Fruit fly (Drosophila melanogaster) whole organism, embryonic: Measurements from ENCODE around the gene bma.

Experiments used
- Asciz ChIP-seq: fragments of 200-800 bp; sonication (Bioruptor generic); optimal IDR thresholded peaks from 2 replicates; lab custom pipeline; 2017; ENCODE audit warnings: missing biosample characterization, mild to moderate bottlenecking, missing genetic modification characterization, missing genetic modification reagents
- Bgb ChIP-seq: fragments of 200-800 bp; sonication (Bioruptor generic); IDR thresholded peaks from 2 replicates; pipeline ENCODE4 v1.3.6; 2022; ENCODE audit warnings: missing biosample characterization, missing genetic modification characterization; ENCODE audit not compliant: partially characterized antibody
- CG10209 ChIP-seq: fragments of 200-800 bp; sonication (Bioruptor generic); optimal IDR thresholded peaks from 3 replicates; lab custom pipeline; 2017; ENCODE audit warnings: missing biosample characterization, mild to moderate bottlenecking, missing genetic modification characterization, missing genetic modification reagents
- CG10366 ChIP-seq: fragments of 200-800 bp; sonication (Bioruptor generic); IDR thresholded peaks from 2 replicates; pipeline ENCODE4 v1.3.6; 2022; ENCODE audit warnings: missing biosample characterization, missing genetic modification characterization
- CG10543 ChIP-seq: fragments of 200-800 bp; sonication (Bioruptor generic); optimal IDR thresholded peaks from 3 replicates; lab custom pipeline; 2017; ENCODE audit warnings: missing biosample characterization, mild to moderate bottlenecking, missing genetic modification characterization, moderate library complexity
- CG10565 ChIP-seq: fragments of 200-800 bp; sonication (Bioruptor generic); optimal IDR thresholded peaks from 3 replicates; lab custom pipeline; 2016; ENCODE audit warnings: missing biosample characterization, mild to moderate bottlenecking, missing genetic modification characterization
- CG10654 ChIP-seq: fragments of 200-800 bp; sonication (Bioruptor generic); optimal IDR thresholded peaks from 2 replicates; lab custom pipeline; 2016; ENCODE audit warnings: missing biosample characterization, missing genetic modification characterization
- CG12391 ChIP-seq: fragments of 200-800 bp; sonication (Bioruptor generic); optimal IDR thresholded peaks from 3 replicates; lab custom pipeline; 2018; ENCODE audit warnings: missing biosample characterization, mild to moderate bottlenecking, missing genetic modification characterization, moderate library complexity
- CG12942 ChIP-seq: fragments of 200-800 bp; sonication (Bioruptor generic); optimal IDR thresholded peaks from 3 replicates; lab custom pipeline; 2016; ENCODE audit warnings: missing biosample characterization, missing genetic modification characterization
- CG14014 ChIP-seq: fragments of 200-800 bp; sonication (Bioruptor generic); IDR thresholded peaks from 2 replicates; pipeline ENCODE4 v1.3.6; 2022; ENCODE audit warnings: missing biosample characterization, missing genetic modification characterization
- CG14050 ChIP-seq: fragments of 200-800 bp; sonication (Bioruptor generic); IDR thresholded peaks from 3 replicates; pipeline ENCODE4 v1.3.6; 2022; ENCODE audit warnings: missing biosample characterization, missing genetic modification characterization
- CG14667 ChIP-seq: fragments of 200-800 bp; sonication (Bioruptor generic); IDR thresholded peaks from 2 replicates; pipeline ENCODE4 v1.3.6; 2022; ENCODE audit warnings: missing biosample characterization, missing genetic modification characterization
- CG17186 ChIP-seq: fragments of 200-800 bp; sonication (Bioruptor generic); optimal IDR thresholded peaks from 3 replicates; lab custom pipeline; 2017; ENCODE audit warnings: missing biosample characterization, missing genetic modification reagents, missing genetic modification characterization
- CG1832 ChIP-seq: fragments of 200-800 bp; sonication (Bioruptor generic); optimal IDR thresholded peaks from 2 replicates; lab custom pipeline; 2017; ENCODE audit warnings: missing biosample characterization, mild to moderate bottlenecking, missing genetic modification characterization, inconsistent platforms
- CG32772 ChIP-seq: fragments of 200-800 bp; sonication (Bioruptor generic); IDR thresholded peaks from 2 replicates; pipeline ENCODE4 v1.3.6; 2022; ENCODE audit warnings: missing biosample characterization, missing genetic modification characterization
- CG33557 ChIP-seq: fragments of 200-800 bp; sonication (Bioruptor generic); optimal IDR thresholded peaks from 2 replicates; lab custom pipeline; 2019; ENCODE audit warnings: missing biosample characterization, mild to moderate bottlenecking, missing genetic modification characterization, moderate library complexity
- CG4730 ChIP-seq: fragments of 200-800 bp; sonication (Bioruptor generic); IDR thresholded peaks from 2 replicates; pipeline ENCODE4 v1.3.6; 2022; ENCODE audit warnings: missing biosample characterization, missing genetic modification characterization
- CG4854 ChIP-seq: fragments of 200-800 bp; sonication (Bioruptor generic); optimal IDR thresholded peaks from 2 replicates; lab custom pipeline; 2016; ENCODE audit warnings: missing biosample characterization, missing genetic modification characterization, inconsistent platforms
- CG5953 ChIP-seq: fragments of 200-800 bp; sonication (Bioruptor generic); IDR thresholded peaks from 2 replicates; pipeline ENCODE4 v1.3.6; 2022; ENCODE audit warnings: missing biosample characterization, missing genetic modification characterization
- CG6272 ChIP-seq: fragments of 200-800 bp; sonication (Bioruptor generic); IDR thresholded peaks from 2 replicates; pipeline ENCODE4 v1.3.6; 2022; ENCODE audit warnings: missing biosample characterization, missing genetic modification characterization
- CG6791 ChIP-seq: fragments of 200-800 bp; sonication (Bioruptor generic); IDR thresholded peaks from 3 replicates; pipeline ENCODE4 v1.3.6; 2022; ENCODE audit warnings: missing biosample characterization, missing genetic modification characterization; ENCODE audit not compliant: partially characterized antibody
- CG9609 ChIP-seq: fragments of 200-800 bp; sonication (Bioruptor generic); optimal IDR thresholded peaks from 3 replicates; lab custom pipeline; 2016; ENCODE audit warnings: missing biosample characterization, missing genetic modification characterization
- CoRest ChIP-seq: fragments of 200-800 bp; sonication (Bioruptor generic); optimal IDR thresholded peaks from 3 replicates; lab custom pipeline; 2018; ENCODE audit warnings: missing biosample characterization, mild to moderate bottlenecking, missing genetic modification characterization, moderate library complexity
- D19A ChIP-seq: fragments of 200-800 bp; optimal IDR thresholded peaks from 3 replicates; lab custom pipeline; 2019; ENCODE audit warnings: missing biosample characterization, mild to moderate bottlenecking, missing genetic modification characterization, moderate library complexity
- Fer1 ChIP-seq: fragments of 200-800 bp; sonication (Bioruptor generic); optimal IDR thresholded peaks from 2 replicates; lab custom pipeline; 2017; ENCODE audit warnings: missing biosample characterization, mild to moderate bottlenecking, missing genetic modification characterization
- HLH54F ChIP-seq: fragments of 200-800 bp; sonication (Bioruptor generic); optimal IDR thresholded peaks from 3 replicates; lab custom pipeline; 2016; ENCODE audit warnings: missing biosample characterization, missing genetic modification characterization
- Hr3 ChIP-seq: fragments of 200-800 bp; sonication (Bioruptor generic); optimal IDR thresholded peaks from 3 replicates; lab custom pipeline; 2016; ENCODE audit warnings: missing biosample characterization, missing genetic modification characterization
- Kr ChIP-seq: fragments of 200-800 bp; sonication (Bioruptor generic); optimal IDR thresholded peaks from 2 replicates; lab custom pipeline; 2017; ENCODE audit warnings: missing biosample characterization, mild to moderate bottlenecking, missing genetic modification characterization
- Max ChIP-seq: fragments of 200-800 bp; sonication (Bioruptor generic); optimal IDR thresholded peaks from 2 replicates; lab custom pipeline; 2016; ENCODE audit warnings: missing biosample characterization, mild to moderate bottlenecking, missing genetic modification characterization
- NFAT ChIP-seq: fragments of 200-800 bp; sonication (Bioruptor generic); IDR thresholded peaks from 2 replicates; pipeline ENCODE4 v1.3.6; 2022; ENCODE audit warnings: missing biosample characterization, missing genetic modification characterization
- Oli ChIP-seq: fragments of 200-800 bp; sonication (Bioruptor generic); optimal IDR thresholded peaks from 2 replicates; lab custom pipeline; 2018; ENCODE audit warnings: missing biosample characterization, mild to moderate bottlenecking, missing genetic modification characterization, moderate library complexity
- Ravus ChIP-seq: fragments of 200-800 bp; sonication (Bioruptor generic); IDR thresholded peaks from 2 replicates; pipeline ENCODE4 v1.3.6; 2022; ENCODE audit warnings: missing biosample characterization, missing genetic modification characterization
- Spps ChIP-seq: fragments of 200-800 bp; sonication (Bioruptor generic); optimal IDR thresholded peaks from 2 replicates; lab custom pipeline; 2018; ENCODE audit warnings: missing biosample characterization, mild to moderate bottlenecking, missing genetic modification characterization
- ac ChIP-seq: fragments of 200-800 bp; sonication (Bioruptor generic); optimal IDR thresholded peaks from 3 replicates; lab custom pipeline; 2017; ENCODE audit warnings: missing biosample characterization, mild to moderate bottlenecking, missing genetic modification characterization
- ase ChIP-seq: fragments of 200-800 bp; sonication (Bioruptor generic); IDR thresholded peaks from 3 replicates; pipeline ENCODE4 v1.3.6; 2022; ENCODE audit warnings: missing biosample characterization, missing genetic modification characterization
- ash1 ChIP-seq: fragments of 200-800 bp; sonication (Bioruptor generic); optimal IDR thresholded peaks from 2 replicates; lab custom pipeline; 2018; ENCODE audit warnings: missing biosample characterization, mild to moderate bottlenecking, missing genetic modification characterization
- bigmax ChIP-seq: fragments of 200-800 bp; sonication (Bioruptor generic); optimal IDR thresholded peaks from 2 replicates; lab custom pipeline; 2018; ENCODE audit warnings: missing biosample characterization, mild to moderate bottlenecking, missing genetic modification characterization
- bsh ChIP-seq, 2 experiments: fragments of 200-800 bp; sonication (Bioruptor generic); optimal IDR thresholded peaks; 2 replicates each; lab custom pipeline; 2017 to 2018; ENCODE audit warnings: mild to moderate bottlenecking in 2 of 2, missing biosample characterization in 2 of 2, missing genetic modification characterization in 2 of 2, moderate library complexity in 1 of 2
- chif ChIP-seq, 2 experiments: fragments of 200-800 bp; sonication (Bioruptor generic); optimal IDR thresholded peaks; 3 replicates each; lab custom pipeline; 2016; ENCODE audit warnings: missing biosample characterization in 2 of 2, missing genetic modification characterization in 2 of 2
- crc ChIP-seq: fragments of 200-800 bp; sonication (Bioruptor generic); optimal IDR thresholded peaks from 2 replicates; lab custom pipeline; 2016; ENCODE audit warnings: missing biosample characterization, missing genetic modification characterization
- crp ChIP-seq, 2 experiments: fragments of 200-800 bp; sonication (Bioruptor generic); optimal IDR thresholded peaks; 2 replicates in 1 of 2; 3 replicates in 1 of 2; lab custom pipeline; 2017; ENCODE audit warnings: missing biosample characterization in 2 of 2, missing genetic modification characterization in 2 of 2, mild to moderate bottlenecking in 1 of 2, moderate library complexity in 1 of 2
- fru ChIP-seq: fragments of >200 bp; optimal IDR thresholded peaks from 2 replicates; lab custom pipeline; 2017
- grn ChIP-seq: fragments of 200-800 bp; sonication (Bioruptor generic); optimal IDR thresholded peaks from 3 replicates; lab custom pipeline; 2017; ENCODE audit warnings: missing biosample characterization, missing genetic modification characterization
- gro ChIP-seq: fragments of 200-800 bp; sonication (Bioruptor generic); optimal IDR thresholded peaks from 2 replicates; lab custom pipeline; 2016; ENCODE audit warnings: missing biosample characterization, missing genetic modification characterization
- gt ChIP-seq: fragments of 200-800 bp; sonication (Bioruptor generic); IDR thresholded peaks from 2 replicates; pipeline ENCODE4 v1.3.6; 2022; ENCODE audit warnings: missing biosample characterization, missing genetic modification characterization
- jigr1 ChIP-seq: fragments of 200-800 bp; sonication (Bioruptor generic); IDR thresholded peaks from 3 replicates; pipeline ENCODE4 v1.3.6; 2022; ENCODE audit warnings: missing biosample characterization, missing genetic modification characterization
- jing ChIP-seq: fragments of 200-800 bp; sonication (Bioruptor generic); optimal IDR thresholded peaks from 2 replicates; lab custom pipeline; 2018; ENCODE audit warnings: missing biosample characterization, mild to moderate bottlenecking, missing genetic modification characterization
- mld ChIP-seq: fragments of 200-800 bp; sonication (Bioruptor generic); IDR thresholded peaks from 3 replicates; pipeline ENCODE4 v1.3.6; 2022; ENCODE audit warnings: missing biosample characterization, missing genetic modification characterization; ENCODE audit not compliant: partially characterized antibody
- pnt ChIP-seq: fragments of 200-800 bp; sonication (Bioruptor generic); optimal IDR thresholded peaks from 3 replicates; lab custom pipeline; 2016; ENCODE audit warnings: missing biosample characterization, missing genetic modification characterization
- seq ChIP-seq: fragments of 200-800 bp; sonication (Bioruptor generic); IDR thresholded peaks from 2 replicates; pipeline ENCODE4 v1.3.6; 2022; ENCODE audit warnings: missing biosample characterization, missing genetic modification characterization
- tin ChIP-seq: fragments of 200-800 bp; sonication (Bioruptor generic); optimal IDR thresholded peaks from 3 replicates; lab custom pipeline; 2016; ENCODE audit warnings: missing biosample characterization, missing genetic modification characterization

Gene bma

DNA sequence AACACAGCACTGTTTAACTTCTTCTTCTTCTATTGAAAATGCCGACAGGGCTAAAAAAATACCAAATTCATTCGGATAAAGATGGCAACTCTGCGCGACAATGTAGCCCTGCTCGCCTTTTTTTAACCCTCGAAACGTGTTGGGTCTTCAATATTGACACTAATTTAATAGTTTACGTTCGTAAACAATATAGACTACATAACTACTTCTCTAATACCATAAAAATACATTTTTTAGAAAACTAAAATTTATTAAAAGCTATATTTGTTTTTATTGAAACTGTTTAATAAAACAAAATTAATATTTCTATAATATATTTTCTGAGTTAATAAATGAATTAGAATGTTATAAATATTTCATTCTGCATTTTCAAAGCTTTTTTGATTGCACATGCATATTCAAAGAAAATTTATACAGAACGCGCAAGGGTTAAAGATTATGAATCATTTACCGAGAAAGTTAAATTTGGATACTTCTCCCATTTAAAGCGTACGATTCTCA, 19.2 kb upstream of the bma start, which contains the start of the genes Taf2 and CalpB (continued):
- TF ChIP-seq gt (no peak), CG12942 (GFP tag; lab: Kevin White, UChicago) (peak; percentile 67), bsh (GFP tag; optimal IDR thresholded peaks at IDR 0.05; lab: Kevin White, UChicago) (peak; percentile 36 to 85), CoRest (tag; lab: Kevin White, UChicago) (peak; percentile 94), CG1832 (no peak), HLH54F (GFP tag; lab: Kevin White, UChicago) (peak; percentile 72), chif (GFP tag; optimal IDR thresholded peaks at IDR 0.05; lab: Kevin White, UChicago) (peak in 1 of 2 experiments; percentile 34), gro (GFP tag; lab: Kevin White, UChicago) (no peak), CG32772 (peak; percentile 82), Kr (GFP tag; lab: Kevin White, UChicago) (no peak), Hr3 (peak; percentile 81), seq (GFP tag; lab: Robert Waterston, UW) (peak; percentile 56; the same call in 1 of the 2 replicates), Spps (tag; lab: Kevin White, UChicago) (peak; percentile 83), NFAT (GFP tag; lab: Robert Waterston, UW) (peak; percentile 56), Fer1 (GFP tag; lab: Kevin White, UChicago) (no peak), CG10565 (GFP tag; lab: Kevin White, UChicago) (no peak), CG6791 (GFP tag; lab: Robert Waterston, UW) (peak; percentile 34; the same call in 1 of the 3 replicates), CG14050 (no peak), jing (GFP tag; lab: Kevin White, UChicago) (no peak), CG10654 (GFP tag; lab: Kevin White, UChicago) (peak; percentile 78), jigr1 (no peak), CG6272 (GFP tag; lab: Robert Waterston, UW) (peak; percentile 73; the same call in 1 of the 2 replicates), CG14667 (GFP tag; lab: Robert Waterston, UW) (peak; percentile 61), D19A (tag; lab: Kevin White, UChicago) (peak; percentile 93), fru (lab: Kevin White, UChicago) (no peak), Max (GFP tag; lab: Kevin White, UChicago) (peak; percentile 54), pnt (GFP tag; lab: Kevin White, UChicago) (no peak), Oli (peak; percentile 73), CG10366 (peak; percentile 74), CG4854 (GFP tag; lab: Kevin White, UChicago) (no peak), bigmax (no peak), CG33557 (peak; percentile 81), Ravus (GFP tag; lab: Robert Waterston, UW) (no peak), CG12391 (tag; lab: Kevin White, UChicago) (peak; percentile 94), ac (GFP tag; lab: Kevin White, UChicago) (no peak), crp (GFP tag; optimal IDR thresholded peaks at IDR 0.05; lab: Kevin White, UChicago) (peak in 1 of 2 experiments; percentile 36), CG9609 (GFP tag; lab: Kevin White, UChicago) (peak; percentile 29), grn (no peak), CG10209 (peak; percentile 80), ash1 (no peak), Asciz (GFP tag; lab: Kevin White, UChicago) (peak; percentile 74), CG17186 (no peak), mld (GFP tag; lab: Robert Waterston, UW) (no peak), crc (GFP tag; lab: Kevin White, UChicago) (no peak), tin (GFP tag; lab: Kevin White, UChicago) (peak; percentile 79), ase (GFP tag; lab: Robert Waterston, UW) (peak; percentile 74), CG14014 (GFP tag; lab: Robert Waterston, UW) (peak; percentile 66), CG10543 (GFP tag; lab: Kevin White, UChicago) (peak; percentile 62), Bgb (GFP tag; lab: Robert Waterston, UW) (peak; percentile 26; the same call in 1 of the 2 replicates), CG5953 (GFP tag; lab: Robert Waterston, UW) (no peak), CG4730 (GFP tag; lab: Robert Waterston, UW) (peak; percentile 72)
